Fruit fly (Drosophila melanogaster) whole organism, wandering third instar larva: ENCODE data around the gene TTLL4A.

Source experiments
- CG9705 ChIP-seq: fragments of 200-800 bp; sonication (Bioruptor generic); optimal IDR thresholded peaks from 2 replicates; lab custom pipeline; 2018; ENCODE audit warnings: missing biosample characterization, mild to moderate bottlenecking, missing genetic modification characterization
- HLH106 ChIP-seq: fragments of 200-800 bp; optimal IDR thresholded peaks from 3 replicates; lab custom pipeline; 2019; ENCODE audit warnings: missing biosample characterization, mild to moderate bottlenecking, missing genetic modification characterization, moderate library complexity
- usp ChIP-seq: fragments of >200 bp; optimal IDR thresholded peaks from 2 replicates; lab custom pipeline; 2017; ENCODE audit warnings: missing biosample characterization, missing genetic modification characterization

DNA sequence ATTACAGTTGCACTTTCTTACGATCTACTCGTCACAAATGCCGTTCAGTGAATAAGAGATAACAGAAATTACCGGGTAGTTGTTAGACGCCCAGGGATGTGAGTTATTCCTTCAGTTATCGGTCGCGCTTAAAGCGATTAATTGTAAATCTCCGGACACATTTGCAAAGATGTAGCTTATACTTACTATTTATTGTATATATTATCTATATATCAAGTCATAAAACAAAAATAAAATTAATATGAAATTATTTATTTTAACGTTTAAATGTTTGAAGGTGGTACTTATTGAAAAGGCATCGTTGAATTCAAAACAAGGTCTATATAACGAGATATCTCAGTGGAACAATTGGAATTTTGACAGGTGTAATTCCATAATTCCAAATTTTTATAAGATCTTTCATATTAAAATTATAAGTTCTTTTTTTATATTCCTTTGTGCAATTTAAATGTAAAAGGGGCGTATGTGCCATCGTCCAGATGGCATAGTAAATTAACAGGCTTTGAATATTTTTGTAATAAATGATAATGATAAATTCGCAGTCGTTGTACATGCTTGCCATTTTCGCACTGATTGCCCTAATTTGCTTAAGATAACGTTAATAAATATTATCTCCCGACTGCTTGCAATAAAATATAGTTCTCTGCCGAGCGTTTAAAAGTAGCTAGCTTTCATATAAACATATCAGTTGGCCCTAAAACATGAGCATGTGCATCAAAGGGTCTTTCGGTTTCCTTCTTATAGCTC lies 12.3 kb downstream of the TTLL4A start, which contains the start of the genes aub and lectin-33A:
- no peak for TF ChIP-seq CG9705
- TF ChIP-seq HLH106 = no peak
- TF ChIP-seq usp (GFP tag; lab: Kevin White, UChicago) = no peak
